Worm (Caenorhabditis elegans): ENCODE measurements around the gene acbp-4.

- TF ChIP-seq skn-1 (tag; optimal IDR thresholded peaks at IDR 0.05), result no peak
- peak; percentile 63 for TF ChIP-seq fos-1 (tag; optimal IDR thresholded peaks at IDR 0.05)
- no peak for TF ChIP-seq nhr-77 (tag; optimal IDR thresholded peaks at IDR 0.05)
- no peak for TF ChIP-seq elt-3 (tag; optimal IDR thresholded peaks at IDR 0.05)
- TF ChIP-seq lin-39 (tag; optimal IDR thresholded peaks at IDR 0.05), result no peak
Measured at ce11 chrIII:7272828-7273227, 36.1 kb downstream of the acbp-4 start.

All from whole organism, L2 larva.